Worm (Caenorhabditis elegans) whole organism, L2 larva: Measurements from ENCODE around the gene Y61A9LA.1.

Source experiments
- ZK546.5 ChIP-seq: sonication (generic microtip); optimal IDR thresholded peaks from 2 replicates; lab custom pipeline; 2017; ENCODE audit warnings: missing biosample characterization, missing genetic modification characterization
- blmp-1 ChIP-seq: sonication (generic microtip); optimal IDR thresholded peaks from 2 replicates; lab custom pipeline; 2017; ENCODE audit warnings: missing genetic modification characterization, mild to moderate bottlenecking, missing compliant biosample characterization, antibody characterized with exemption, moderate library complexity; ENCODE audit not compliant: insufficient read depth
- ceh-16 ChIP-seq: fragments of 150-350 bp; optimal IDR thresholded peaks from 2 replicates; lab custom pipeline; 2014; ENCODE audit warnings: missing biosample characterization, missing genetic modification characterization
- fos-1 ChIP-seq: fragments of 150-350 bp; optimal IDR thresholded peaks from 2 replicates; lab custom pipeline; 2014; ENCODE audit warnings: missing biosample characterization, missing genetic modification characterization
- lin-13 ChIP-seq: fragments of 150-350 bp; optimal IDR thresholded peaks from 2 replicates; lab custom pipeline; 2014; ENCODE audit warnings: missing biosample characterization, missing genetic modification reagents, missing genetic modification characterization
- mab-5 ChIP-seq: fragments of 150-350 bp; optimal IDR thresholded peaks from 2 replicates; lab custom pipeline; 2014; ENCODE audit warnings: missing biosample characterization, missing genetic modification characterization
- mdl-1 ChIP-seq, 2 experiments: fragments of 150-350 bp in 1 of 2; sonication (generic microtip) in 1 of 2; optimal IDR thresholded peaks; 2 replicates each; lab custom pipeline; 2017; ENCODE audit warnings: missing biosample characterization in 2 of 2, missing genetic modification characterization in 2 of 2
- nhr-11 ChIP-seq: fragments of 150-350 bp; optimal IDR thresholded peaks from 2 replicates; lab custom pipeline; 2014; ENCODE audit warnings: missing biosample characterization, missing genetic modification characterization
- nhr-25 ChIP-seq: fragments of 150-350 bp; sonication (generic microtip); optimal IDR thresholded peaks from 3 replicates; lab custom pipeline; 2014; ENCODE audit warnings: missing biosample characterization, missing genetic modification characterization
- skn-1 ChIP-seq: sonication (generic microtip); optimal IDR thresholded peaks from 2 replicates; lab custom pipeline; 2017; ENCODE audit warnings: missing biosample characterization, missing genetic modification characterization
- unc-62 ChIP-seq: fragments of 150-350 bp; optimal IDR thresholded peaks from 2 replicates; lab custom pipeline; 2014; ENCODE audit warnings: missing biosample characterization, missing genetic modification reagents, missing genetic modification characterization
- ztf-1 ChIP-seq: fragments of 200-800 bp; sonication (Bioruptor generic); conservative IDR thresholded peaks from 2 replicates; pipeline ENCODE4 v1.3.6; 2022; ENCODE audit warnings: missing genetic modification characterization, missing compliant biosample characterization
- ztf-11 ChIP-seq: sonication (generic microtip); optimal IDR thresholded peaks from 2 replicates; lab custom pipeline; 2017; ENCODE audit warnings: missing biosample characterization, missing genetic modification characterization
- ztf-4 ChIP-seq: fragments of 150-350 bp; optimal IDR thresholded peaks from 2 replicates; lab custom pipeline; 2014; ENCODE audit warnings: missing biosample characterization, missing genetic modification characterization

- TF ChIP-seq ceh-16 (no peak), skn-1 (no peak), mdl-1 (tag; optimal IDR thresholded peaks at IDR 0.05; lab: Kevin White, UChicago) (no peak), blmp-1 (no peak), unc-62 (GFP tag; lab: Kevin White, UChicago) (no peak), fos-1 (tag; lab: Kevin White, UChicago) (no peak), mab-5 (tag; lab: Kevin White, UChicago) (no peak), ZK546.5 (tag; lab: Kevin White, UChicago) (no peak), nhr-11 (tag; lab: Kevin White, UChicago) (no peak), ztf-11 (no peak), nhr-25 (tag; lab: Kevin White, UChicago) (no peak), lin-13 (GFP tag; lab: Kevin White, UChicago) (no peak), ztf-1 (GFP tag; lab: Robert Waterston, UW) (no peak), ztf-4 (tag; lab: Kevin White, UChicago) (no peak)
Observed at ce11 chrV:4580594-4580993, 4.5 kb upstream of the Y61A9LA.1 start.
